Worm (Caenorhabditis elegans) whole organism, mixed stage, embryonic: ENCODE results near the gene pak-1.

Source experiments
- M03D4.4 ChIP-seq: sonication (generic microtip); optimal IDR thresholded peaks from 2 replicates; lab custom pipeline; 2017; ENCODE audit warnings: mild to moderate bottlenecking, missing genetic modification characterization, missing compliant biosample characterization
- bed-3 ChIP-seq: fragments of 200-800 bp; sonication (Bioruptor generic); optimal IDR thresholded peaks from 3 replicates; lab custom pipeline; 2018; ENCODE audit warnings: mild to moderate bottlenecking, missing genetic modification characterization, moderate library complexity, missing compliant biosample characterization
- blmp-1 ChIP-seq: fragments of 150-350 bp; optimal IDR thresholded peaks from 2 replicates; lab custom pipeline; 2014; ENCODE audit warnings: missing biosample characterization, missing genetic modification characterization
- ceh-39 ChIP-seq: fragments of 150-350 bp; optimal IDR thresholded peaks from 2 replicates; lab custom pipeline; 2014; ENCODE audit warnings: missing biosample characterization, missing genetic modification characterization
- ceh-43 ChIP-seq: fragments of 200-800 bp; sonication (Bioruptor generic); optimal IDR thresholded peaks from 2 replicates; lab custom pipeline; 2018; ENCODE audit warnings: mild to moderate bottlenecking, missing genetic modification characterization, moderate library complexity, missing compliant biosample characterization
- ceh-83 ChIP-seq: fragments of 200-800 bp; sonication (Bioruptor generic); optimal IDR thresholded peaks from 2 replicates; lab custom pipeline; 2018; ENCODE audit warnings: mild to moderate bottlenecking, missing genetic modification characterization, missing compliant biosample characterization
- cnd-1 ChIP-seq: fragments of 200-800 bp; sonication (Bioruptor generic); optimal IDR thresholded peaks from 2 replicates; lab custom pipeline; 2018; ENCODE audit warnings: mild to moderate bottlenecking, missing genetic modification characterization, missing compliant biosample characterization
- drap-1 ChIP-seq: fragments of 200-800 bp; sonication (Bioruptor generic); optimal IDR thresholded peaks from 3 replicates; lab custom pipeline; 2018; ENCODE audit warnings: mild to moderate bottlenecking, missing genetic modification characterization, missing compliant biosample characterization
- elt-1 ChIP-seq: sonication (generic microtip); optimal IDR thresholded peaks from 2 replicates; lab custom pipeline; 2017; ENCODE audit warnings: missing genetic modification characterization, mild to moderate bottlenecking, missing compliant biosample characterization, antibody characterized with exemption, moderate library complexity, borderline replicate concordance; ENCODE audit not compliant: insufficient read depth
- flh-1 ChIP-seq: fragments of 200-800 bp; sonication (Bioruptor generic); optimal IDR thresholded peaks from 2 replicates; lab custom pipeline; 2018; ENCODE audit warnings: mild to moderate bottlenecking, missing genetic modification characterization, moderate library complexity, missing compliant biosample characterization
- ham-2 ChIP-seq: fragments of 200-800 bp; sonication (Bioruptor generic); optimal IDR thresholded peaks from 2 replicates; lab custom pipeline; 2018; ENCODE audit warnings: mild to moderate bottlenecking, missing genetic modification characterization, missing compliant biosample characterization
- hlh-1 ChIP-seq: fragments of 150-350 bp; optimal IDR thresholded peaks from 2 replicates; lab custom pipeline; 2014; ENCODE audit warnings: missing biosample characterization, missing genetic modification reagents, missing genetic modification characterization
- lin-13 ChIP-seq: fragments of 150-350 bp; optimal IDR thresholded peaks from 2 replicates; lab custom pipeline; 2014; ENCODE audit warnings: missing biosample characterization, missing genetic modification characterization
- lin-32 ChIP-seq: fragments of 200-800 bp; sonication (Bioruptor generic); optimal IDR thresholded peaks from 2 replicates; lab custom pipeline; 2018; ENCODE audit warnings: mild to moderate bottlenecking, missing genetic modification characterization, missing compliant biosample characterization
- lsy-2 ChIP-seq: fragments of 150-350 bp; optimal IDR thresholded peaks from 2 replicates; lab custom pipeline; 2014; ENCODE audit warnings: missing biosample characterization, missing genetic modification characterization
- mep-1 ChIP-seq: fragments of 150-350 bp; optimal IDR thresholded peaks from 2 replicates; lab custom pipeline; 2017; ENCODE audit warnings: missing biosample characterization, missing genetic modification reagents, missing genetic modification characterization, inconsistent platforms
- mls-2 ChIP-seq: sonication (generic microtip); optimal IDR thresholded peaks from 2 replicates; lab custom pipeline; 2016; ENCODE audit warnings: mild to moderate bottlenecking, missing genetic modification characterization, moderate library complexity, missing compliant biosample characterization
- nhr-12 ChIP-seq: fragments of 150-350 bp; optimal IDR thresholded peaks from 2 replicates; lab custom pipeline; 2014; ENCODE audit warnings: missing biosample characterization, missing genetic modification characterization
- nhr-2 ChIP-seq: fragments of 150-350 bp; optimal IDR thresholded peaks from 2 replicates; lab custom pipeline; 2014; ENCODE audit warnings: missing biosample characterization, missing genetic modification characterization
- nhr-237 ChIP-seq: fragments of 150-350 bp; optimal IDR thresholded peaks from 2 replicates; lab custom pipeline; 2014; ENCODE audit warnings: missing biosample characterization, missing genetic modification characterization
- nhr-28 ChIP-seq: fragments of 150-350 bp; optimal IDR thresholded peaks from 2 replicates; lab custom pipeline; 2014; ENCODE audit warnings: missing biosample characterization, missing genetic modification characterization
- nhr-76 ChIP-seq: sonication (generic microtip); optimal IDR thresholded peaks from 2 replicates; lab custom pipeline; 2017; ENCODE audit warnings: missing biosample characterization, missing genetic modification characterization
- sem-2 ChIP-seq: fragments of 200-800 bp; sonication (Bioruptor generic); optimal IDR thresholded peaks from 2 replicates; lab custom pipeline; 2018; ENCODE audit warnings: mild to moderate bottlenecking, missing genetic modification characterization, missing compliant biosample characterization
- snpc-4 ChIP-seq: fragments of 150-350 bp; optimal IDR thresholded peaks from 2 replicates; lab custom pipeline; 2014; ENCODE audit warnings: missing biosample characterization, missing genetic modification characterization
- sptf-1 ChIP-seq: sonication (generic microtip); optimal IDR thresholded peaks from 2 replicates; lab custom pipeline; 2017; ENCODE audit warnings: mild to moderate bottlenecking, missing genetic modification characterization, moderate library complexity, missing compliant biosample characterization
- tbx-8 ChIP-seq: fragments of 200-800 bp; sonication (Bioruptor generic); optimal IDR thresholded peaks from 2 replicates; lab custom pipeline; 2018; ENCODE audit warnings: mild to moderate bottlenecking, missing genetic modification characterization, moderate library complexity, missing compliant biosample characterization
- unc-120 ChIP-seq: sonication (generic microtip); optimal IDR thresholded peaks from 2 replicates; lab custom pipeline; 2017; ENCODE audit warnings: missing genetic modification characterization, missing compliant biosample characterization; ENCODE audit not compliant: poor library complexity, severe bottlenecking
- unc-39 ChIP-seq: fragments of 150-350 bp; optimal IDR thresholded peaks from 2 replicates; lab custom pipeline; 2014; ENCODE audit warnings: missing biosample characterization, missing genetic modification characterization
- unc-62 ChIP-seq: fragments of 150-350 bp; optimal IDR thresholded peaks from 2 replicates; lab custom pipeline; 2014; ENCODE audit warnings: missing biosample characterization, missing genetic modification reagents, missing genetic modification characterization
- ztf-11 ChIP-seq: fragments of 150-350 bp; optimal IDR thresholded peaks from 2 replicates; lab custom pipeline; 2014; ENCODE audit warnings: missing biosample characterization, missing genetic modification characterization

The pak-1 gene

ce11 chrX:6066618-6067017, 18.2 kb upstream of the pak-1 start:
- peak; percentile 82 for TF ChIP-seq ham-2 (GFP tag; lab: Kevin White, UChicago)
- no peak for TF ChIP-seq unc-62 (GFP tag; lab: Kevin White, UChicago)
- TF ChIP-seq elt-1 (tag; lab: Kevin White, UChicago) = peak; percentile 79
- TF ChIP-seq lin-13 (tag; lab: Kevin White, UChicago) = no peak

- TF ChIP-seq bed-3 (GFP tag; lab: Kevin White, UChicago) = no peak
- no peak for TF ChIP-seq nhr-2
- no peak for TF ChIP-seq nhr-76 (tag; lab: Kevin White, UChicago)
- no peak for TF ChIP-seq unc-39 (tag; lab: Kevin White, UChicago)
Observed at ce11 chrX:6065936-6066452, 17.6 kb upstream of the pak-1 start, which contains the start of gene ptr-4. TSS of gene ptr-4 (minus strand) at chrX:6065986.

DNA sequence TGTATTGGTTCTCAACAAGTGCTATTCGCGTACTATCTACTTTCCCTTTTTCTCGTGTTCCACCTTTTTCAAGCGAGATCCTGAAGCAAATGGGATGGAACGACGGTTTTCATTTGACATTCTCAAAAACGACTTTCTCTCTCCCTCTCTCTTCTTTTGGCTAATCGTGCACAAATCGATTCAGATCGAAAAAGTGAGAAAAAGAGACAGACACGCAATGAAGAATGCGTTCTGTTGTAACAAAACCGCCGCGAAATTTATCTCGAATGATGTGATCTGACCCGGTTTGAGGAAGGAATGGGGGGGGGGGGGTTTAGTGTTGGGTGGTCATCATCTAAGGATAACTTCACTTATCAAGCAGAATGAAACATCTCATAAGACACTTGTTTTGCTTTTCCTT, 16.0 kb upstream of the pak-1 start:
- TF ChIP-seq unc-62 (GFP tag; lab: Kevin White, UChicago) (no peak), snpc-4 (tag; lab: Kevin White, UChicago) (no peak), cnd-1 (tag; lab: Kevin White, UChicago) (no peak), nhr-12 (tag; lab: Kevin White, UChicago) (no peak)

DNA sequence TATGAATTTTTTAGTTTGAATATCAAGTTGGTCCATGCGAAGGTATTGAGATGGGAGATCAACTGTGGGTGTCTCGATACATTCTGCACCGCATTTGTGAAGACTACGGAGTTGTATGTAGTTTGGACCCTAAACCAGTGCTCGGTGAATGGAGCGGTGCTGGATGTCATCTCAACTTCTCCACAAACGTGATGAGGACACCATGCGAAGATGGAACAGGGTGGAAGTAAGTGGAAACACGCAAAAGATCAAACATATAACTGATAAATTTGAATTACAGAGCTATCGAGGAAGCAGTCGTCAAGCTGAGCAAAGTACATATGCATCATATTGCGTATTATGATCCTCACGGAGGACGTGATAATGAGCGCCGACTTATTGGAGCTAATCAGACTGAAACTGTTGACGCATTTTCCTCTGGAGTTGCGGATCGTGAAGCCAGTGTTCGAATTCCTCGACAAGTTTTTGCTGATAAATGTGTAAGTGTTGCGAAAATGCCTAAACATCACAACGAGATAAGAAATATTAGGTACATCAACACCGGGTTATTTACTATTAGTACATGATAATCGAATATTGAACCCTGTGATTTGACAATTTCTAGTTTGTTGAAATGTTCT, 10.9 kb upstream of the pak-1 start:
- TF ChIP-seq drap-1 (no peak), M03D4.4 (tag; lab: Kevin White, UChicago) (no peak), lin-32 (GFP tag; lab: Kevin White, UChicago) (no peak), lin-13 (tag; lab: Kevin White, UChicago) (no peak), lsy-2 (tag; lab: Kevin White, UChicago) (no peak), bed-3 (GFP tag; lab: Kevin White, UChicago) (no peak), ham-2 (GFP tag; lab: Kevin White, UChicago) (no peak), tbx-8 (GFP tag; lab: Kevin White, UChicago) (no peak), ceh-83 (no peak), mep-1 (tag; lab: Kevin White, UChicago) (no peak), nhr-28 (tag; lab: Kevin White, UChicago) (no peak), sem-2 (GFP tag; lab: Kevin White, UChicago) (no peak), flh-1 (GFP tag; lab: Kevin White, UChicago) (no peak), blmp-1 (tag; lab: Kevin White, UChicago) (no peak), ztf-11 (tag; lab: Kevin White, UChicago) (no peak), unc-62 (GFP tag; lab: Kevin White, UChicago) (no peak), mls-2 (tag; lab: Kevin White, UChicago) (no peak), hlh-1 (no peak), ceh-43 (no peak)

DNA sequence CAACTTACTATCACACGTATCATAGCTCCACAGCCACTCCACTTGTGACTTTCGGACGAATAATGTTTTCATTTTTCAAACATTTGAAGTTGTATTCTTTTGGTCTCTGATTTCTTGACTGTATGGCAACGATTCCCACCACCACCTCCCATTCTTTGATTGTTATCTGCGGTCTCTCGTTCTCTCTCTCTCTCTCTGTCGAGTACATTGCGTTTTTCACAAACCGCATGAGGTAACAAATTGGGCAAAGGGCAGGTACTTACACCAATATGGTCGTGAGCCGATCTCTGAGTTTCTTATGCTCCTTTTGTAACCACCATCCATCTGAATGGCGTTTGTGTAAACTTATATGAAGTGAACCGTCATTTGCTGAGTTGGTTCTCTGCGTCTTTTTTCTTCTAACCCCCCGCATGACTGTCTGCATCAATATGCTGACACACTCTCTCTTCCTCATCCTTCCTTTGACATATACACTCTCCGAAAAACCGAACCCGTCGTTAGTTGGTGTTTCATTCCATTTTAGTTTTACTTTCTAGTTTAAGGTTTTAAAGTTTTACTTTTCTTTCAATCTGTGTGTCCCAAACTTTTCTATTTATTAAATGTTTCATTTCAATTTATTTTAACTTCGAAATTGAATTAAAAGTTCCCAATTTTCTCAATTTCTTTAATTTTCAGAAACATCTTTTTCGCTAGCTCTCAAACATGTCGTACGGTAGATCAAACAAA, 9.3 kb upstream of the pak-1 start, which contains the start of gene gln-1:
gln-1 (plus strand) TSS at position 676 of the 726 bp plus-strand sequence.
- TF ChIP-seq nhr-76 (tag; lab: Kevin White, UChicago) = no peak
- TF ChIP-seq sptf-1 (tag; lab: Kevin White, UChicago) = no peak
- TF ChIP-seq cnd-1 (tag; lab: Kevin White, UChicago) = no peak
- TF ChIP-seq lsy-2 (tag; lab: Kevin White, UChicago) = no peak
- TF ChIP-seq nhr-2 = peak; percentile 4
- peak; percentile 7 for TF ChIP-seq ham-2 (GFP tag; lab: Kevin White, UChicago)
- TF ChIP-seq elt-1 (tag; lab: Kevin White, UChicago) = peak; percentile 34
- no peak for TF ChIP-seq ceh-39 (tag; lab: Kevin White, UChicago)
- TF ChIP-seq bed-3 (GFP tag; lab: Kevin White, UChicago) = no peak
- no peak for TF ChIP-seq nhr-237
- TF ChIP-seq unc-62 (GFP tag; lab: Kevin White, UChicago) = peak; percentile 22
- TF ChIP-seq unc-120 (tag; lab: Kevin White, UChicago) = no peak
- no peak for TF ChIP-seq tbx-8 (GFP tag; lab: Kevin White, UChicago)
- no peak for TF ChIP-seq snpc-4 (tag; lab: Kevin White, UChicago)
